Worm (Caenorhabditis elegans): ENCODE results near the gene C17A2.4.

DNA sequence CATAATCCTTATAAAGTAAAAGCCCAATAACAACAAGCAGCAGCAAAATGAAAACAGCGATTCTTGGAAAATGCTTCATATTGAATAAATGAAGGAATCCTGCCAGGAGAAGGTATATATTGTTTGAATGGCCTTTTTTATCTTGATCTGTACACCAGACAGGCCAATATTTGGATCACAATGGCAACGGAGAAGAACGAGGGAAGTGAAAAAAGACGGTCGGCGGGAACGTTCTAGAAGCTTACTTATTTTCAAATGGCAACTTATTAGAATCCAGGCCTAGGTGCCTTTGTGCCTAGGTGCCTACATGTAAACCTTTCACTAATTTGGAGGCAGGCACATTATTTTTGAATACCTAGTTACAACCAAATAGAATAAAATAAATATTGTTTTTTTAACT lies 11.9 kb upstream of the C17A2.4 start, which contains the start of gene F54D10.8:
- no peak for TF ChIP-seq zag-1 (tag; optimal IDR thresholded peaks at IDR 0.05)
- no peak for TF ChIP-seq ceh-16 (tag; optimal IDR thresholded peaks at IDR 0.05)
- no peak for TF ChIP-seq snpc-4 (tag; optimal IDR thresholded peaks at IDR 0.05)
- TF ChIP-seq nhr-23 (tag; optimal IDR thresholded peaks at IDR 0.05) = no peak
- no peak for TF ChIP-seq aly-2 (tag; optimal IDR thresholded peaks at IDR 0.05)
- TF ChIP-seq unc-62 (GFP tag; optimal IDR thresholded peaks at IDR 0.05) = no peak
- TF ChIP-seq nhr-28 (tag; optimal IDR thresholded peaks at IDR 0.05) = no peak
- TF ChIP-seq pha-4 (tag; optimal IDR thresholded peaks at IDR 0.05) = no peak
- TF ChIP-seq nhr-237 (tag; optimal IDR thresholded peaks at IDR 0.05) = no peak
- TF ChIP-seq R02D3.7 (tag; optimal IDR thresholded peaks at IDR 0.05) = no peak
- no peak for TF ChIP-seq sea-2 (GFP tag; optimal IDR thresholded peaks at IDR 0.05)
- TF ChIP-seq hmg-11 (tag; optimal IDR thresholded peaks at IDR 0.05) = no peak

Measured in whole organism, L3 larva.